Fruit fly (Drosophila melanogaster): Measurements from ENCODE around the gene comm3.

comm3 gene

DNA sequence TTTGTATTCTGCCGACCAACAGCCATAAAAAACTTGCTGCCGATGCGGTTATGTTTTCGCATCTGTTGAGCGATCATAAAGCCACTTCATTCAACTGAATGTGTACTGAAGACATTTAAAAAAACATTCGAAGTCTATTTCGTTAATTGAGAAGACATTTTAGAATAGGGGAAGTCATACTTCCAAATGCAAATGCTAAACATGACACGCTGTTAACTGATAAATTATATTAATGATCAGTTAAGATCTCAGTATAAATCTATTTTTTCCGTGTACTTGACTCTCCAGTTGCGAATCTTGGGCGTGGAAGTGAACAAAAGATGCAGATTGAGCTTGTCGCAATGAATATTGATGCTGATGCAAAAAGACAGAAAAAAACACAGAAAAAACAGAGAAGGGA is 51.6 kb downstream of the comm3 start (continued):
- TF ChIP-seq chn (GFP tag; optimal IDR thresholded peaks at IDR 0.05) (no peak), Hmr (GFP tag; optimal IDR thresholded peaks at IDR 0.05) (no peak), HLHmδ (GFP tag; optimal IDR thresholded peaks at IDR 0.05) (no peak), CG42726 (GFP tag; IDR thresholded peaks at IDR 0.05; ENCODE audit: partially characterized antibody) (no peak), Chrac-16 (GFP tag; optimal IDR thresholded peaks at IDR 0.05) (no peak)

DNA sequence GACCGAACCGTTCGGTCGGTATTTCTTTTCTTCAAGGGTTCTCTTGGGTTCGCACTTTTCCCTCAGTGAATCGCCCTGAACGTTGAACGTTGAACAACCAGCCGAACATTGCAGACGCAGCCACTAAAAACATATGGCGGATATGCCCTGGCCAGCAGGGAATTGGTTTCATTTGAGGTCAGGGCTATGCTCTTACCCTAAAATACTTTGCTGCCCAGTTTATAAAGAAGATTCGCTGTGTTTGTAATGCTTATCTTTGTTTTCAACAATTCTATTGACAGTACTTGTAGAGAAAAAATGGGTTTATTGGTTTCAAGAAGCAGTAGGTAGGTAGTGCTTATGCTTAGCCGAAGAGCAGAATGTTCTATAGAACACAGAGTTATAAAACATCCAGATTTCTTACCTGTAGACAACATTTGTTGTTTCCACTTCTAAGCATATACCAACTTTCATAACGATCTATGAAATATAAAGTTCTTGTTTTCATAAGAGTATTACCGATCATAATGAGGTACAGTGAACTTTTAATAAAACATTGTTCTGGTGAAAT is 52.3 kb downstream of the comm3 start:
- no peak for TF ChIP-seq stwl (tag; optimal IDR thresholded peaks at IDR 0.05)
- peak; percentile 23 for TF ChIP-seq CG12391 (tag; optimal IDR thresholded peaks at IDR 0.05)
- no peak for TF ChIP-seq CG31224 (GFP tag; IDR thresholded peaks at IDR 0.05)
- TF ChIP-seq Aef1 (GFP tag; IDR thresholded peaks at IDR 0.05) = no peak
- TF ChIP-seq vnd (GFP tag; IDR thresholded peaks at IDR 0.05; ENCODE audit: partially characterized antibody) = no peak
- TF ChIP-seq ERR (GFP tag; optimal IDR thresholded peaks at IDR 0.05) = no peak
- TF ChIP-seq GATAe (GFP tag; conservative IDR thresholded peaks at IDR 0.05) = no peak
- no peak for TF ChIP-seq emc (GFP tag; optimal IDR thresholded peaks at IDR 0.05)
- peak; percentile 63 for TF ChIP-seq CG15479 (GFP tag; optimal IDR thresholded peaks at IDR 0.05)
- TF ChIP-seq CG4617 (GFP tag; optimal IDR thresholded peaks at IDR 0.05; ENCODE audit: borderline replicate concordance) = no peak
- TF ChIP-seq CG1529 (GFP tag; optimal IDR thresholded peaks at IDR 0.05) = no peak
- TF ChIP-seq Blimp-1 (GFP tag; optimal IDR thresholded peaks at IDR 0.05) = peak; percentile 9
- no peak for TF ChIP-seq amos (GFP tag; IDR thresholded peaks at IDR 0.05; ENCODE audit: partially characterized antibody)
- TF ChIP-seq zfh1 (GFP tag; IDR thresholded peaks at IDR 0.05) = 0 out of 3 replicates have a peak, but pooled peaks have one; percentile 34
- peak; percentile 6 for TF ChIP-seq CG2678 (tag; optimal IDR thresholded peaks at IDR 0.05)
- no peak for TF ChIP-seq CG3281 (GFP tag; optimal IDR thresholded peaks at IDR 0.05)
- TF ChIP-seq CG15601 (tag; optimal IDR thresholded peaks at IDR 0.05) = peak; percentile 37
- peak; percentile 18 for TF ChIP-seq Hmr (GFP tag; optimal IDR thresholded peaks at IDR 0.05)
- no peak for TF ChIP-seq Ravus (GFP tag; IDR thresholded peaks at IDR 0.05)
- peak; percentile 14 for TF ChIP-seq Sox102F (GFP tag; optimal IDR thresholded peaks at IDR 0.05)
- TF ChIP-seq CG18262 (tag; optimal IDR thresholded peaks at IDR 0.05) = peak; percentile 22
- TF ChIP-seq grau (tag; optimal IDR thresholded peaks at IDR 0.05) = peak; percentile 23
- no peak for TF ChIP-seq peb (GFP tag; IDR thresholded peaks at IDR 0.05)
- no peak for TF ChIP-seq CG11247 (GFP tag; IDR thresholded peaks at IDR 0.05)
- TF ChIP-seq D19A (tag; optimal IDR thresholded peaks at IDR 0.05) = peak; percentile 52
- no peak for TF ChIP-seq Myb (GFP tag; optimal IDR thresholded peaks at IDR 0.05)
- TF ChIP-seq twi (tag; optimal IDR thresholded peaks at IDR 0.05) = peak; percentile 23
- no peak for TF ChIP-seq sim (GFP tag; IDR thresholded peaks at IDR 0.05)
- peak; percentile 24 for TF ChIP-seq CG11504 (tag; optimal IDR thresholded peaks at IDR 0.05)
- no peak for TF ChIP-seq CG18011 (GFP tag; optimal IDR thresholded peaks at IDR 0.05)
- no peak for TF ChIP-seq vvl (GFP tag; IDR thresholded peaks at IDR 0.05)
- TF ChIP-seq Mad (GFP tag; optimal IDR thresholded peaks at IDR 0.05) = no peak
- 0 out of 2 replicates have a peak, but pooled peaks have one; percentile 17 for TF ChIP-seq wdn (GFP tag; IDR thresholded peaks at IDR 0.05)
- TF ChIP-seq ranshi (GFP tag; IDR thresholded peaks at IDR 0.05) = peak; percentile 44; the same call in 1 of the 2 replicates
- TF ChIP-seq Deaf1 (tag; optimal IDR thresholded peaks at IDR 0.05) = no peak
- TF ChIP-seq lab (GFP tag; optimal IDR thresholded peaks at IDR 0.05) = peak; percentile 29
- TF ChIP-seq CG5953 (GFP tag; IDR thresholded peaks at IDR 0.05) = no peak
- no peak for TF ChIP-seq NC2α (GFP tag; optimal IDR thresholded peaks at IDR 0.05)
- TF ChIP-seq CG6813 (GFP tag; optimal IDR thresholded peaks at IDR 0.05) = no peak
- TF ChIP-seq ken (GFP tag; IDR thresholded peaks at IDR 0.05) = no peak
- TF ChIP-seq CG14441 (GFP tag; IDR thresholded peaks at IDR 0.05) = 0 out of 2 replicates have a peak, but pooled peaks have one; percentile 37
- peak; percentile 3 for TF ChIP-seq CG8388 (GFP tag; optimal IDR thresholded peaks at IDR 0.05)
- no peak for TF ChIP-seq ems (GFP tag; optimal IDR thresholded peaks at IDR 0.05)
- no peak for TF ChIP-seq ap (GFP tag; IDR thresholded peaks at IDR 0.05)
- TF ChIP-seq Dip2 (GFP tag; IDR thresholded peaks at IDR 0.05) = no peak
